Worm (Caenorhabditis elegans) whole organism, L4 larva: ENCODE results near the gene Y110A2AL.3.

ENCODE experiments used
- dve-1 ChIP-seq: sonication (generic microtip); optimal IDR thresholded peaks from 2 replicates; lab custom pipeline; 2017; ENCODE audit warnings: antibody characterized with exemption, mild to moderate bottlenecking, missing genetic modification characterization, missing compliant biosample characterization; ENCODE audit not compliant: insufficient read depth
- lin-15B ChIP-seq: fragments of 150-350 bp; sonication (generic microtip); optimal IDR thresholded peaks from 3 replicates; lab custom pipeline; 2014; ENCODE audit warnings: missing biosample characterization, missing genetic modification characterization
- mep-1 ChIP-seq: fragments of 150-350 bp; sonication (generic microtip); optimal IDR thresholded peaks from 3 replicates; lab custom pipeline; 2014; ENCODE audit warnings: missing biosample characterization, missing genetic modification characterization
- nhr-11 ChIP-seq: fragments of 150-350 bp; optimal IDR thresholded peaks from 2 replicates; lab custom pipeline; 2014; ENCODE audit warnings: missing biosample characterization, missing genetic modification characterization
- nhr-28 ChIP-seq: fragments of 150-350 bp; optimal IDR thresholded peaks from 2 replicates; lab custom pipeline; 2014; ENCODE audit warnings: missing biosample characterization, missing genetic modification characterization
- nhr-6 ChIP-seq: fragments of 150-350 bp; optimal IDR thresholded peaks from 2 replicates; lab custom pipeline; 2014; ENCODE audit warnings: missing biosample characterization, missing genetic modification characterization
- unc-62 ChIP-seq, 3 experiments: fragments of 150-350 bp in 1 of 3; sonication (generic microtip); optimal IDR thresholded peaks in 2 of 3; peaks in 1 of 3; 1 replicate in 1 of 3; 2 replicates in 2 of 3; lab custom pipeline; 2014 to 2017; ENCODE audit warnings: missing biosample characterization in 3 of 3, missing genetic modification characterization in 3 of 3, missing genetic modification reagents in 3 of 3, missing genotype in 1 of 3

- TF ChIP-seq lin-15B (tag; lab: Kevin White, UChicago): no peak
- TF ChIP-seq nhr-6 (tag; lab: Kevin White, UChicago): no peak
- TF ChIP-seq mep-1 (tag; lab: Kevin White, UChicago): no peak
- TF ChIP-seq unc-62 (GFP tag; optimal IDR thresholded peaks at IDR 0.05 in 1 of 2; lab: Kevin White, UChicago): peak in 1 of 2 experiments; percentile 64
- TF ChIP-seq unc-62 (tag; optimal IDR thresholded peaks at IDR 0.05; lab: Kevin White, UChicago): no peak
- TF ChIP-seq nhr-28 (tag; lab: Kevin White, UChicago): no peak
- TF ChIP-seq nhr-11 (tag; lab: Kevin White, UChicago): no peak
- TF ChIP-seq dve-1 (tag; lab: Kevin White, UChicago): no peak
Observed at ce11 chrII:2843088-2843487, 23.8 kb upstream of the Y110A2AL.3 start, which contains the start of gene Y110A2AL.7.
